Fruit fly (Drosophila melanogaster): Measurements from ENCODE around the gene rst.
A peak's percentile ranks its signal among the peaks of the same experiment; 100 is the strongest.

rst gene

DNA sequence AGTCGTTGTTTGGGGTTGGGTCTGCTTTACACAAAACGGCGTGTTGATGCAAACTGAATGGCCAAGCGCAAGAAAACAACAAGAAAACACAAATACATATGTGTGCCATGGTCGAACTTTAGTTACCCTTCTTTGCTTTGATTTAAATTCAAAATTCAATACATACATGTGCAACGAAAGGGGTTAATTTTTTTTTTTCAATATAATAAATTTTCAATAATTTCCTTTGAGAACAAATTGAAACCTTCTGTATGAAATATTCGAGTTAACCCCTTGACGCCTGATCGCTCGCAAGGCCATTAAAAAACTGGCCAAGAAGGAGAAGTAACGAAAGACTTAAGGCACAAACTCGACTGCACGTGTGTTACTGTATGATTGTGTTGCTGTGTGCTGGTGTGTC lies 45.0 kb upstream of the rst start (continued):
- TF ChIP-seq woc (GFP tag; optimal IDR thresholded peaks at IDR 0.05) (peak; percentile 88), CG32264 (GFP tag; optimal IDR thresholded peaks at IDR 0.05) (peak; percentile 71), GATAd (GFP tag; optimal IDR thresholded peaks at IDR 0.05) (no peak), OdsH (GFP tag; optimal IDR thresholded peaks at IDR 0.05) (peak; percentile 74), jim (GFP tag; optimal IDR thresholded peaks at IDR 0.05) (no peak), foxo (GFP tag; optimal IDR thresholded peaks at IDR 0.05) (peak in 1 of 2 experiments; percentile 86)

DNA sequence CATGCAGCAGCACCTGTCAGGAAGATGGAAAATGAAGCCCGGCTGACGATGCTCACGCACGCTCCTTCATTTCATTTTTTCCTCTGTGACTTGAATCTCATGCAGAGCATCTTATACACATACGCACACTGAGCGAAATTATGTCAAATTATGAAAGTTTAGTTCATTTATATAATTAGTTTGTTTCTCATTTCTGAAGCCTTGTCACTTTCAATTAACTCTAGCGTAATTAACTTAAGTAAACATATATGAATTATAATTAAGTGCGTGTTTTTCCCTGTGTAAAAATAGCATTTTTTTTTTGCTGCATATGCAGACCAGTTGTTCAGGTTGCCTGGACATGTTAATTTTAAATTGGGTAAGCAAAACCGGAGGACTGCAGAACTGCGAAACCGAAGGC lies 42.8 kb upstream of the rst start:
- TF ChIP-seq HLH106 (tag; optimal IDR thresholded peaks at IDR 0.05) (peak; percentile 84), Dfd (GFP tag; optimal IDR thresholded peaks at IDR 0.05) (no peak), CG32264 (GFP tag; optimal IDR thresholded peaks at IDR 0.05) (peak; percentile 41), ey (GFP tag; optimal IDR thresholded peaks at IDR 0.05) (peak; percentile 79), jim (GFP tag; optimal IDR thresholded peaks at IDR 0.05) (no peak), br (GFP tag; optimal IDR thresholded peaks at IDR 0.05) (peak; percentile 77), lola (GFP tag; optimal IDR thresholded peaks at IDR 0.05) (no peak), CG9705 (GFP tag; optimal IDR thresholded peaks at IDR 0.05) (peak; percentile 76), rgr (GFP tag; optimal IDR thresholded peaks at IDR 0.05) (peak; percentile 83), dl (GFP tag; optimal IDR thresholded peaks at IDR 0.05; ENCODE audit: insufficient read depth in 1 of 2, partially characterized antibody in 2 of 2) (no peak), Hnf4 (GFP tag; optimal IDR thresholded peaks at IDR 0.05) (peak; percentile 82), psq (GFP tag; optimal IDR thresholded peaks at IDR 0.05) (peak; percentile 80), GATAd (GFP tag; optimal IDR thresholded peaks at IDR 0.05) (no peak), fru (GFP tag; optimal IDR thresholded peaks at IDR 0.05) (peak; percentile 89), sage (GFP tag; optimal IDR thresholded peaks at IDR 0.05) (peak; percentile 79), foxo (GFP tag; optimal IDR thresholded peaks at IDR 0.05) (peak in 1 of 2 experiments; percentile 88), Jra (GFP tag; optimal IDR thresholded peaks at IDR 0.05) (peak; percentile 55), OdsH (GFP tag; optimal IDR thresholded peaks at IDR 0.05) (peak; percentile 82), Rel (GFP tag; optimal IDR thresholded peaks at IDR 0.05) (peak; percentile 60), Rel (tag; optimal IDR thresholded peaks at IDR 0.05) (peak; percentile 62), h (GFP tag; optimal IDR thresholded peaks at IDR 0.05) (peak; percentile 88), Sp1 (GFP tag; optimal IDR thresholded peaks at IDR 0.05) (peak; percentile 89), dmrt93B (GFP tag; optimal IDR thresholded peaks at IDR 0.05) (peak; percentile 53), CrebA (GFP tag; optimal IDR thresholded peaks at IDR 0.05; ENCODE audit: borderline replicate concordance) (peak; percentile 53), Mio (GFP tag; optimal IDR thresholded peaks at IDR 0.05) (no peak), woc (GFP tag; optimal IDR thresholded peaks at IDR 0.05) (peak; percentile 72), brk (GFP tag; optimal IDR thresholded peaks at IDR 0.05) (peak; percentile 62), tai (GFP tag; optimal IDR thresholded peaks at IDR 0.05) (peak; percentile 56)

DNA sequence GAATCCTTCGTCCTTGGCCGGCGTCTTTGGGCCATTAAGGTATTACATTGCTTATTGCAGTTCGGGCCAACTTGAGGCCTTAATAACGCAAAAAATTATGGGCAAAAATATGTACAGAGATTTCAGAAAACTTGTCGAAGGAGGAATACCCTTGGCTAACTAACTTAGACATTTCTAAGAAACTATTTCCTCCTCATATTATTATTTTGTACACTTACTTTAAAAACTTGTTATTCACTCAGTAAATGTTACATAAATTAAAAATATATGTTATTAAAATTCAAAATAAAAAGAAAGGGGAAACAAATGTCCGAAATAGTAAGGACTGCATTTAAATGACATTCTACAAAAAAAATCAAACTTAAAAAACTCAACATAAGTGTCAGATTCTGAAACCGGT lies 39.6 kb upstream of the rst start:
- TF ChIP-seq Hnf4 (GFP tag; optimal IDR thresholded peaks at IDR 0.05), result no peak
- TF ChIP-seq ey (GFP tag; optimal IDR thresholded peaks at IDR 0.05), result no peak
- peak; percentile 11 for TF ChIP-seq HLH106 (tag; optimal IDR thresholded peaks at IDR 0.05)

DNA sequence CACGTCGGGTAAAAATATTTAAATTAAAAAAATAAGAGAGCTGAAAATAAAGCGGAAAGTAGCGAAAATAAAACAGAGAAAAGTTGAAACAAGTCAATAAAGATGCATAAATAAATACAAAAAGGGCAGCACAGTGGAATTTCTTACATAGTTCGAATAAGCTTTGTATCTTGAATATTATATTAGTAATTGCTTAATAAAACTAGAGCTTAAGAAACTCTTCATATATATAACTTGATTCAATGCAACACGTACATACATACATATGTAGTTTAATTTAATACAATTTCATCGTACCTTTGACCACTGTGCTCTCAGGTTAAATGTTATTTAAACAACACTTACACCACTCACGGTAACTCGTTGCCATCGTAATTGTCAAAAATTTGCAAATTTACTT lies 38.4 kb upstream of the rst start:
- no peak for TF ChIP-seq lola (GFP tag; optimal IDR thresholded peaks at IDR 0.05)
- no peak for TF ChIP-seq Dfd (GFP tag; optimal IDR thresholded peaks at IDR 0.05)

DNA sequence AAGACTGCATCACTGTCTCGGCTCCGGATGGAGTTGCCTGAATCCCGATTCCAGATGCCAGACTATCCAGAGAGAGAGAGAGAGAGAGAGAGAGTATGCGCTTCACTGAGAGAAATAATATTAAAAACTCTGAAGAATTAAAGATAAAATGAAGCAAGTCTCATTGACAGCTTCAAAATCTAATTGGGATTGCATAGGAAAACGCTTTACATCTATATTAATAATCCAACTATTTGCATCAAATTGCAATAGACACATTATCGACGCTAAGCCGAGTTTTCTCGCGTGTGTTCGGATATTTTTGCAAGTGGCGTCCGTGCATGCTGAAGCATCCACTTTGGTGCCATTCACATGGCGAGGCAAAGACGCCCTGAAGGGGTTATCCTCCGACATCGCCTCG lies 36.4 kb upstream of the rst start:
- TF ChIP-seq fru (GFP tag; optimal IDR thresholded peaks at IDR 0.05), result peak; percentile 37
- no peak for TF ChIP-seq pan (optimal IDR thresholded peaks at IDR 0.05)
- TF ChIP-seq OdsH (GFP tag; optimal IDR thresholded peaks at IDR 0.05), result peak; percentile 50
- TF ChIP-seq Jra (GFP tag; optimal IDR thresholded peaks at IDR 0.05), result no peak
- TF ChIP-seq Abd-B (GFP tag; optimal IDR thresholded peaks at IDR 0.05), result no peak
- TF ChIP-seq Hr78 (GFP tag; optimal IDR thresholded peaks at IDR 0.05), result no peak
- TF ChIP-seq Hr83 (GFP tag; optimal IDR thresholded peaks at IDR 0.05; ENCODE audit: poor library complexity, severe bottlenecking), result no peak
- TF ChIP-seq GATAd (GFP tag; optimal IDR thresholded peaks at IDR 0.05), result no peak
- no peak for TF ChIP-seq Mio (GFP tag; optimal IDR thresholded peaks at IDR 0.05)
- TF ChIP-seq dl (GFP tag; optimal IDR thresholded peaks at IDR 0.05; ENCODE audit: insufficient read depth in 1 of 2, partially characterized antibody in 2 of 2), result no peak
- no peak for TF ChIP-seq Dif (GFP tag; optimal IDR thresholded peaks at IDR 0.05; ENCODE audit: partially characterized antibody)
- TF ChIP-seq usp (GFP tag; optimal IDR thresholded peaks at IDR 0.05), result no peak
- peak; percentile 51 for TF ChIP-seq h (GFP tag; optimal IDR thresholded peaks at IDR 0.05)
- no peak for TF ChIP-seq N (GFP tag; optimal IDR thresholded peaks at IDR 0.05)
- peak; percentile 8 for TF ChIP-seq psq (GFP tag; optimal IDR thresholded peaks at IDR 0.05)
- no peak for TF ChIP-seq CG9705 (GFP tag; optimal IDR thresholded peaks at IDR 0.05)
- TF ChIP-seq br (GFP tag; optimal IDR thresholded peaks at IDR 0.05), result peak; percentile 14
- no peak for TF ChIP-seq Dfd (GFP tag; optimal IDR thresholded peaks at IDR 0.05)
- TF ChIP-seq brk (GFP tag; optimal IDR thresholded peaks at IDR 0.05), result no peak
- TF ChIP-seq lola (GFP tag; optimal IDR thresholded peaks at IDR 0.05), result no peak
- TF ChIP-seq foxo (GFP tag; optimal IDR thresholded peaks at IDR 0.05), result peak in 1 of 2 experiments; percentile 41
- TF ChIP-seq Rel (GFP tag; optimal IDR thresholded peaks at IDR 0.05), result no peak
- TF ChIP-seq Rel (tag; optimal IDR thresholded peaks at IDR 0.05), result no peak
- TF ChIP-seq tai (GFP tag; optimal IDR thresholded peaks at IDR 0.05), result no peak
- no peak for TF ChIP-seq sv (GFP tag; optimal IDR thresholded peaks at IDR 0.05)
- TF ChIP-seq Myc (optimal IDR thresholded peaks at IDR 0.05), result no peak
- peak; percentile 21 for TF ChIP-seq HLH106 (tag; optimal IDR thresholded peaks at IDR 0.05)
- TF ChIP-seq Hnf4 (GFP tag; optimal IDR thresholded peaks at IDR 0.05), result peak; percentile 11
- no peak for TF ChIP-seq Vsx2 (GFP tag; optimal IDR thresholded peaks at IDR 0.05; ENCODE audit: partially characterized antibody)
- peak; percentile 19 for TF ChIP-seq dmrt93B (GFP tag; optimal IDR thresholded peaks at IDR 0.05)
- no peak for TF ChIP-seq dsf (GFP tag; optimal IDR thresholded peaks at IDR 0.05; ENCODE audit: borderline replicate concordance)
- no peak for TF ChIP-seq CrebA (GFP tag; optimal IDR thresholded peaks at IDR 0.05; ENCODE audit: borderline replicate concordance)

Measured in whole organism, wandering third instar larva.